Fruit fly (Drosophila melanogaster) whole organism, embryonic: ENCODE measurements around the gene CG14856.

ENCODE experiments used
- CG11085 ChIP-seq: fragments of 200-800 bp; sonication (Bioruptor generic); IDR thresholded peaks from 2 replicates; pipeline ENCODE4 v1.3.6; 2022; ENCODE audit warnings: missing biosample characterization, missing genetic modification characterization
- CG1233 ChIP-seq: fragments of 200-800 bp; sonication (Bioruptor generic); optimal IDR thresholded peaks from 4 replicates; lab custom pipeline; 2018; ENCODE audit warnings: missing biosample characterization, mild to moderate bottlenecking, missing genetic modification characterization
- CG12942 ChIP-seq: fragments of 200-800 bp; sonication (Bioruptor generic); optimal IDR thresholded peaks from 3 replicates; lab custom pipeline; 2016; ENCODE audit warnings: missing biosample characterization, missing genetic modification characterization
- CG13296 ChIP-seq: fragments of 200-800 bp; sonication (Bioruptor generic); optimal IDR thresholded peaks from 3 replicates; lab custom pipeline; 2018; ENCODE audit warnings: missing biosample characterization, mild to moderate bottlenecking, missing genetic modification characterization
- CG14965 ChIP-seq: fragments of 200-800 bp; sonication (Bioruptor generic); optimal IDR thresholded peaks from 2 replicates; lab custom pipeline; 2016; ENCODE audit warnings: missing biosample characterization, missing genetic modification characterization, borderline replicate concordance
- CG15011 ChIP-seq: fragments of 200-800 bp; sonication (Bioruptor generic); optimal IDR thresholded peaks from 3 replicates; lab custom pipeline; 2018; ENCODE audit warnings: missing biosample characterization, mild to moderate bottlenecking, missing genetic modification characterization
- CG1647 ChIP-seq: fragments of 200-800 bp; sonication (Bioruptor generic); optimal IDR thresholded peaks from 3 replicates; lab custom pipeline; 2016; ENCODE audit warnings: missing biosample characterization, missing genetic modification characterization
- CG17361 ChIP-seq: fragments of 200-800 bp; sonication (Bioruptor generic); IDR thresholded peaks from 3 replicates; pipeline ENCODE4 v1.3.6; 2022; ENCODE audit warnings: missing biosample characterization, missing genetic modification characterization
- CG17912 ChIP-seq: fragments of 200-800 bp; sonication (Bioruptor generic); optimal IDR thresholded peaks from 2 replicates; lab custom pipeline; 2018; ENCODE audit warnings: missing biosample characterization, mild to moderate bottlenecking, missing genetic modification characterization
- CG18599 ChIP-seq: fragments of 200-800 bp; sonication (Bioruptor generic); optimal IDR thresholded peaks from 3 replicates; lab custom pipeline; 2017; ENCODE audit warnings: missing biosample characterization, missing genetic modification characterization, mild to moderate bottlenecking, moderate library complexity, missing genetic modification reagents
- CG34224 ChIP-seq: fragments of 200-800 bp; sonication (Bioruptor generic); IDR thresholded peaks from 3 replicates; pipeline ENCODE4 v1.3.6; 2022; ENCODE audit warnings: missing biosample characterization, missing genetic modification characterization; ENCODE audit not compliant: partially characterized antibody
- CG4424 ChIP-seq: fragments of 200-800 bp; sonication (Bioruptor generic); optimal IDR thresholded peaks from 3 replicates; lab custom pipeline; 2016; ENCODE audit warnings: missing biosample characterization, missing genetic modification characterization
- CG4707 ChIP-seq: fragments of 200-800 bp; sonication (Bioruptor generic); optimal IDR thresholded peaks from 2 replicates; lab custom pipeline; 2018; ENCODE audit warnings: missing biosample characterization, mild to moderate bottlenecking, missing genetic modification characterization, moderate library complexity
- CG5245 ChIP-seq: fragments of 200-800 bp; sonication (Bioruptor generic); optimal IDR thresholded peaks from 3 replicates; lab custom pipeline; 2016; ENCODE audit warnings: missing biosample characterization, missing genetic modification characterization
- CG7372 ChIP-seq: fragments of 200-800 bp; sonication (Bioruptor generic); IDR thresholded peaks from 2 replicates; pipeline ENCODE4 v1.3.6; 2022; ENCODE audit warnings: missing biosample characterization, missing genetic modification characterization
- CG9817 ChIP-seq: fragments of 200-800 bp; sonication (Bioruptor generic); optimal IDR thresholded peaks from 2 replicates; lab custom pipeline; 2018; ENCODE audit warnings: missing biosample characterization, mild to moderate bottlenecking, missing genetic modification characterization, moderate library complexity
- D19A ChIP-seq: fragments of 200-800 bp; optimal IDR thresholded peaks from 3 replicates; lab custom pipeline; 2019; ENCODE audit warnings: missing biosample characterization, mild to moderate bottlenecking, missing genetic modification characterization, moderate library complexity
- Dip2 ChIP-seq: fragments of 200-800 bp; sonication (Bioruptor generic); IDR thresholded peaks from 2 replicates; pipeline ENCODE4 v1.3.6; 2022; ENCODE audit warnings: missing biosample characterization, missing genetic modification characterization
- GATAe ChIP-seq: fragments of 200-800 bp; sonication (Bioruptor generic); conservative IDR thresholded peaks from 2 replicates; pipeline ENCODE4 v1.3.6; 2022; ENCODE audit warnings: missing biosample characterization, missing genetic modification characterization
- H2.0 ChIP-seq: fragments of 200-800 bp; sonication (Bioruptor generic); IDR thresholded peaks from 2 replicates; pipeline ENCODE4 v1.3.6; 2022; ENCODE audit warnings: missing biosample characterization, missing genetic modification characterization
- Hr39 ChIP-seq: fragments of >200 bp; optimal IDR thresholded peaks from 2 replicates; lab custom pipeline; 2017
- Mad ChIP-seq: fragments of 200-800 bp; sonication (Bioruptor generic); optimal IDR thresholded peaks from 2 replicates; lab custom pipeline; 2016; ENCODE audit warnings: missing biosample characterization, missing genetic modification characterization
- Scr ChIP-seq: fragments of 200-800 bp; sonication (Bioruptor generic); IDR thresholded peaks from 2 replicates; pipeline ENCODE4 v1.3.6; 2022; ENCODE audit warnings: missing biosample characterization, missing genetic modification characterization; ENCODE audit not compliant: partially characterized antibody
- Side ChIP-seq: fragments of 200-800 bp; sonication (Bioruptor generic); optimal IDR thresholded peaks from 2 replicates; lab custom pipeline; 2016; ENCODE audit warnings: missing biosample characterization, missing genetic modification characterization
- Ssrp ChIP-seq: fragments of 200-800 bp; sonication (Bioruptor generic); optimal IDR thresholded peaks from 2 replicates; lab custom pipeline; 2018; ENCODE audit warnings: missing biosample characterization, mild to moderate bottlenecking, missing genetic modification characterization, moderate library complexity
- Xbp1 ChIP-seq: fragments of 200-800 bp; sonication (Bioruptor generic); optimal IDR thresholded peaks from 3 replicates; lab custom pipeline; 2016; ENCODE audit warnings: missing biosample characterization, mild to moderate bottlenecking, missing genetic modification characterization
- ato ChIP-seq: fragments of 200-800 bp; sonication (Bioruptor generic); IDR thresholded peaks from 2 replicates; pipeline ENCODE4 v1.3.6; 2022; ENCODE audit warnings: missing biosample characterization, missing genetic modification characterization; ENCODE audit not compliant: partially characterized antibody
- bowl ChIP-seq: fragments of 200-800 bp; sonication (Bioruptor generic); IDR thresholded peaks from 2 replicates; pipeline ENCODE4 v1.3.6; 2022; ENCODE audit warnings: missing biosample characterization, missing genetic modification characterization
- cato ChIP-seq: fragments of 200-800 bp; sonication (Bioruptor generic); optimal IDR thresholded peaks from 2 replicates; lab custom pipeline; 2016; ENCODE audit warnings: missing biosample characterization, missing genetic modification characterization, borderline replicate concordance
- corto ChIP-seq: fragments of 200-800 bp; sonication (Bioruptor generic); optimal IDR thresholded peaks from 2 replicates; lab custom pipeline; 2016; ENCODE audit warnings: missing biosample characterization, mild to moderate bottlenecking, missing genetic modification characterization, moderate library complexity
- da ChIP-seq: fragments of 200-800 bp; sonication (Bioruptor generic); optimal IDR thresholded peaks from 2 replicates; lab custom pipeline; 2016; ENCODE audit warnings: missing biosample characterization, missing genetic modification characterization
- fd96Cb ChIP-seq: fragments of 200-800 bp; sonication (Bioruptor generic); optimal IDR thresholded peaks from 2 replicates; lab custom pipeline; 2018; ENCODE audit warnings: missing biosample characterization, mild to moderate bottlenecking, missing genetic modification characterization, moderate library complexity
- grn ChIP-seq: fragments of 200-800 bp; sonication (Bioruptor generic); optimal IDR thresholded peaks from 3 replicates; lab custom pipeline; 2017; ENCODE audit warnings: missing biosample characterization, missing genetic modification characterization
- gt ChIP-seq: fragments of 200-800 bp; sonication (Bioruptor generic); IDR thresholded peaks from 2 replicates; pipeline ENCODE4 v1.3.6; 2022; ENCODE audit warnings: missing biosample characterization, missing genetic modification characterization
- hb ChIP-seq: fragments of 200-800 bp; sonication (Bioruptor generic); IDR thresholded peaks from 3 replicates; pipeline ENCODE4 v1.3.6; 2022; ENCODE audit warnings: missing biosample characterization, missing genetic modification characterization; ENCODE audit not compliant: partially characterized antibody
- kay ChIP-seq: fragments of 200-800 bp; sonication (Bioruptor generic); optimal IDR thresholded peaks from 2 replicates; lab custom pipeline; 2016; ENCODE audit warnings: missing biosample characterization, missing genetic modification characterization
- mam ChIP-seq: fragments of 200-800 bp; sonication (Bioruptor generic); optimal IDR thresholded peaks from 3 replicates; lab custom pipeline; 2016; ENCODE audit warnings: missing biosample characterization, missing genetic modification characterization
- mld ChIP-seq: fragments of 200-800 bp; sonication (Bioruptor generic); IDR thresholded peaks from 3 replicates; pipeline ENCODE4 v1.3.6; 2022; ENCODE audit warnings: missing biosample characterization, missing genetic modification characterization; ENCODE audit not compliant: partially characterized antibody
- nerfin-1 ChIP-seq: fragments of 200-800 bp; sonication (Bioruptor generic); optimal IDR thresholded peaks from 3 replicates; lab custom pipeline; 2019; ENCODE audit warnings: missing biosample characterization, mild to moderate bottlenecking, missing genetic modification characterization, moderate library complexity
- nmo ChIP-seq: fragments of 200-800 bp; sonication (Bioruptor generic); optimal IDR thresholded peaks from 2 replicates; lab custom pipeline; 2018; ENCODE audit warnings: missing biosample characterization, mild to moderate bottlenecking, missing genetic modification characterization, moderate library complexity
- otp ChIP-seq: fragments of 200-800 bp; sonication (Bioruptor generic); IDR thresholded peaks from 3 replicates; pipeline ENCODE4, ENCODE4 v1.3.6; 2022; ENCODE audit warnings: missing biosample characterization, missing genetic modification characterization
- pan ChIP-seq, 4 experiments: fragments of >200 bp in 3 of 4; fragments of 200-800 bp in 1 of 4; sonication (Bioruptor generic) in 1 of 4; optimal IDR thresholded peaks in 3 of 4; IDR thresholded peaks in 1 of 4; 2 replicates each; pipeline versions ENCODE4 v1.3.6 to Lab custom; 2017 to 2022; ENCODE audit warnings: missing biosample characterization in 2 of 4, missing genetic modification characterization in 2 of 4, mixed read lengths in 1 of 4
- pita ChIP-seq: fragments of 200-800 bp; sonication (Bioruptor generic); optimal IDR thresholded peaks from 2 replicates; lab custom pipeline; 2017; ENCODE audit warnings: missing biosample characterization, mild to moderate bottlenecking, missing genetic modification characterization
- psq ChIP-seq: fragments of 200-800 bp; sonication (Bioruptor generic); optimal IDR thresholded peaks from 2 replicates; lab custom pipeline; 2017; ENCODE audit warnings: missing biosample characterization, missing genetic modification characterization
- run ChIP-seq: fragments of 200-800 bp; sonication (Bioruptor generic); optimal IDR thresholded peaks from 3 replicates; lab custom pipeline; 2018; ENCODE audit warnings: missing biosample characterization, mild to moderate bottlenecking, missing genetic modification characterization
- salm ChIP-seq: fragments of 200-800 bp; sonication (Bioruptor generic); optimal IDR thresholded peaks from 2 replicates; lab custom pipeline; 2018; ENCODE audit warnings: missing biosample characterization, mild to moderate bottlenecking, missing genetic modification characterization
- tin ChIP-seq: fragments of 200-800 bp; sonication (Bioruptor generic); optimal IDR thresholded peaks from 3 replicates; lab custom pipeline; 2016; ENCODE audit warnings: missing biosample characterization, missing genetic modification characterization
- vvl ChIP-seq: fragments of 200-800 bp; sonication (Bioruptor generic); IDR thresholded peaks from 2 replicates; pipeline ENCODE4 v1.3.6; 2022; ENCODE audit warnings: missing biosample characterization, missing genetic modification characterization

The CG14856 gene

DNA sequence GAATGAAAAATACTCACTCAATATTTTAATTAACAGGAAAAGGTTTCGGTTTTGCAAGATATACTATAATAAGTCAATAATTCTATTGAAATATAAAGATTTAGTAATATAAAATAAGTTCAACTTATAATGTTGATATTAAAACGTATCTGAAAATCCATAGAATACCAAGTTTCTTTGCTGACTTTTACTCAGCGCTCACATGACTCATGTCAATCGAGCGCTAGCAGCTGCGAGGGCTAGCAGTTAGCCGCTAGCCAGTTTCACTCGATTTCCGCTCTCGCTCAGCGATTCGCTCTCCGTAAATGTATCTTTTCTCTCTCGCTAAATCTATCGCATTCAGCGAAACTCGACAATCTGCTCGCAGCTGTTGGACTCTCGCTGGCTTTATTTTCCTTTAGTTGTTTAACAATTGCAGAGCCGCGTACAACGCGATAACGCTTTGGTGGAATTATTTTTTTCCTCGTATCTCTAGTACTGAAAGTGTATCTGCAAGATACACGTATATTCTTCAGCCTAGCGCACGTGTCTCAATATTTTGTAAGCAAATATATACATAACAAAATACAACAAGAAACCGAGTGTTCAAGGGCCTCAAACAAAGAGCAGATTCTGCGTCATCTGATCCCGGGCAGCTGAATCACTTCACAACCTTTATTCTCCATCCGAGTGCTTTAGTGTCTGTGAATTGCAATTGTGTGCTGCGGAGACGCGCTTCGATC is 49.5 kb upstream of the CG14856 start (continued):
- TF ChIP-seq pita (GFP tag; lab: Kevin White, UChicago) (no peak), bowl (GFP tag; lab: Robert Waterston, UW) (peak; percentile 33; the same call in 1 of the 2 replicates), corto (peak; percentile 7), vvl (peak; percentile 66; the same call in 1 of the 2 replicates), Dip2 (GFP tag; lab: Robert Waterston, UW) (no peak), D19A (tag; lab: Kevin White, UChicago) (peak; percentile 81), da (GFP tag; lab: Kevin White, UChicago) (peak; percentile 74), CG18599 (GFP tag; lab: Kevin White, UChicago) (peak; percentile 87), psq (peak; percentile 27), mam (GFP tag; lab: Kevin White, UChicago) (peak; percentile 20), Xbp1 (GFP tag; lab: Kevin White, UChicago) (peak; percentile 56), run (tag; lab: Kevin White, UChicago) (peak; percentile 74), pan (optimal IDR thresholded peaks at IDR 0.05; lab: Kevin White, UChicago) (no peak), pan (GFP tag; optimal IDR thresholded peaks at IDR 0.05 in 1 of 2, IDR thresholded peaks at IDR 0.05 in 1 of 2) (peak in 1 of 2 experiments; percentile 46), ato (GFP tag; lab: Robert Waterston, UW) (peak; percentile 67; the same call in 1 of the 2 replicates), cato (GFP tag; lab: Kevin White, UChicago) (peak; percentile 3), CG11085 (no peak), otp (peak; percentile 79), CG9817 (tag; lab: Kevin White, UChicago) (peak; percentile 43), CG15011 (GFP tag; lab: Kevin White, UChicago) (peak; percentile 75), Hr39 (lab: Kevin White, UChicago) (no peak), CG4707 (GFP tag; lab: Kevin White, UChicago) (peak; percentile 79), H2.0 (GFP tag; lab: Robert Waterston, UW) (0 out of 2 replicates have a peak, but pooled peaks have one; percentile 16), CG4424 (GFP tag; lab: Kevin White, UChicago) (peak; percentile 24), CG12942 (GFP tag; lab: Kevin White, UChicago) (no peak), salm (tag; lab: Kevin White, UChicago) (peak; percentile 82), CG1233 (GFP tag; lab: Kevin White, UChicago) (peak; percentile 86), gt (GFP tag; lab: Robert Waterston, UW) (no peak), CG13296 (peak; percentile 86), GATAe (GFP tag; lab: Robert Waterston, UW) (no peak; the same call in 1 of the 2 replicates), Side (GFP tag; lab: Kevin White, UChicago) (peak; percentile 62), CG5245 (peak; percentile 35), CG1647 (peak; percentile 19), Ssrp (no peak), kay (peak; percentile 55), fd96Cb (tag; lab: Kevin White, UChicago) (peak; percentile 14), CG17361 (no peak; the same call in 2 of the 3 replicates), Mad (peak; percentile 26), hb (GFP tag; lab: Robert Waterston, UW) (no peak), CG14965 (GFP tag; lab: Kevin White, UChicago) (peak; percentile 23), Scr (0 out of 2 replicates have a peak, but pooled peaks have one; percentile 46), CG34224 (peak; percentile 51; the same call in 1 of the 3 replicates), CG17912 (GFP tag; lab: Kevin White, UChicago) (peak; percentile 77), grn (peak; percentile 78), nerfin-1 (peak; percentile 76), tin (GFP tag; lab: Kevin White, UChicago) (peak; percentile 15), mld (GFP tag; lab: Robert Waterston, UW) (peak; percentile 75; the same call in 2 of the 3 replicates), CG7372 (no peak), nmo (GFP tag; lab: Kevin White, UChicago) (peak; percentile 36)
